Worm (Caenorhabditis elegans) whole organism, young adult: ENCODE measurements around the gene T19D12.4.

Source experiments
- B0261.1 ChIP-seq: sonication (generic microtip); optimal IDR thresholded peaks from 2 replicates; lab custom pipeline; 2016; ENCODE audit warnings: mild to moderate bottlenecking, missing genetic modification characterization, moderate library complexity, missing compliant biosample characterization
- B0336.3 ChIP-seq: fragments of 200-800 bp; sonication (Bioruptor generic); IDR thresholded peaks from 2 replicates; pipeline ENCODE4 v1.3.6; 2022; ENCODE audit warnings: missing genetic modification characterization, missing compliant biosample characterization
- F22D6.2 ChIP-seq: sonication (generic microtip); optimal IDR thresholded peaks from 2 replicates; lab custom pipeline; 2016; ENCODE audit warnings: mild to moderate bottlenecking, missing genetic modification characterization, missing compliant biosample characterization
- F23B12.7 ChIP-seq: sonication (generic microtip); optimal IDR thresholded peaks from 2 replicates; lab custom pipeline; 2017; ENCODE audit warnings: missing genetic modification characterization, mild to moderate bottlenecking, missing compliant biosample characterization, antibody characterized with exemption, moderate library complexity; ENCODE audit not compliant: insufficient read depth
- F33H1.4 ChIP-seq: fragments of 200-800 bp; sonication (Bioruptor generic); IDR thresholded peaks from 2 replicates; pipeline ENCODE4 v1.3.6; 2022; ENCODE audit warnings: missing genetic modification reagents, missing genetic modification characterization, missing compliant biosample characterization
- F39B2.1 ChIP-seq: fragments of 200-800 bp; sonication (Bioruptor generic); IDR thresholded peaks from 2 replicates; pipeline ENCODE4 v1.3.6; 2022; ENCODE audit warnings: missing genetic modification reagents, missing genetic modification characterization, missing compliant biosample characterization
- T07F8.4 ChIP-seq: sonication (generic microtip); optimal IDR thresholded peaks from 2 replicates; lab custom pipeline; 2016; ENCODE audit warnings: mild to moderate bottlenecking, missing genetic modification characterization, moderate library complexity, missing compliant biosample characterization
- T26A5.8 ChIP-seq: sonication (generic microtip); optimal IDR thresholded peaks from 2 replicates; lab custom pipeline; 2016; ENCODE audit warnings: missing genetic modification characterization, missing compliant biosample characterization
- Y53G8AR.9 ChIP-seq: fragments of 200-800 bp; sonication (Bioruptor generic); conservative IDR thresholded peaks from 2 replicates; pipeline ENCODE4 v1.3.6; 2022; ENCODE audit warnings: missing genetic modification reagents, missing genetic modification characterization, missing compliant biosample characterization
- Y67H2A.10 ChIP-seq: fragments of 200-800 bp; sonication (Bioruptor generic); conservative IDR thresholded peaks from 2 replicates; pipeline ENCODE4 v1.3.6; 2022; ENCODE audit warnings: missing genetic modification reagents, missing genetic modification characterization, missing compliant biosample characterization
- Y79H2A.3 ChIP-seq: fragments of 200-800 bp; sonication (Bioruptor generic); conservative IDR thresholded peaks from 2 replicates; pipeline ENCODE4 v1.3.6; 2022; ENCODE audit warnings: missing genetic modification reagents, missing genetic modification characterization, missing compliant biosample characterization
- Y95B8A.8 ChIP-seq: fragments of 200-800 bp; sonication (Bioruptor generic); IDR thresholded peaks from 2 replicates; pipeline ENCODE4 v1.3.6; 2022; ENCODE audit warnings: missing genetic modification reagents, missing genetic modification characterization, missing compliant biosample characterization
- ama-1 ChIP-seq, 3 experiments: fragments of 150-350 bp in 1 of 3; sonication (generic microtip) in 2 of 3; optimal IDR thresholded peaks; 2 replicates each; lab custom pipeline; 2014 to 2018; ENCODE audit warnings: missing biosample characterization in 2 of 3, missing genetic modification characterization in 2 of 3, missing genetic modification reagents in 2 of 3
- atf-7 ChIP-seq: sonication (generic microtip); optimal IDR thresholded peaks from 2 replicates; lab custom pipeline; 2017; ENCODE audit warnings: mild to moderate bottlenecking, missing genetic modification characterization, missing compliant biosample characterization
- attf-6 ChIP-seq: fragments of 200-800 bp; sonication (Bioruptor generic); IDR thresholded peaks from 2 replicates; pipeline ENCODE4 v1.3.6; 2022; ENCODE audit warnings: missing genetic modification reagents, missing genetic modification characterization, missing compliant biosample characterization
- bed-1 ChIP-seq: fragments of 200-800 bp; sonication (Bioruptor generic); IDR thresholded peaks from 2 replicates; pipeline ENCODE4 v1.3.6; 2022; ENCODE audit warnings: missing genetic modification reagents, missing genetic modification characterization, missing compliant biosample characterization
- bed-2 ChIP-seq: fragments of 200-800 bp; sonication (Bioruptor generic); IDR thresholded peaks from 2 replicates; pipeline ENCODE4 v1.3.6; 2022; ENCODE audit warnings: missing genetic modification reagents, missing genetic modification characterization, missing compliant biosample characterization
- cebp-1 ChIP-seq, 2 experiments: fragments of 200-800 bp in 1 of 2; sonication (Bioruptor generic) in 1 of 2; sonication (generic microtip) in 1 of 2; IDR thresholded peaks in 1 of 2; optimal IDR thresholded peaks in 1 of 2; 2 replicates each; pipeline versions ENCODE4 v1.3.6 to Lab custom; 2017 to 2022; ENCODE audit warnings: missing compliant biosample characterization in 2 of 2, missing genetic modification characterization in 2 of 2, mild to moderate bottlenecking in 1 of 2, missing genetic modification reagents in 1 of 2, moderate library complexity in 1 of 2
- ceh-100 ChIP-seq: fragments of 200-800 bp; sonication (Bioruptor generic); IDR thresholded peaks from 2 replicates; pipeline ENCODE4 v1.3.6; 2022; ENCODE audit warnings: missing genetic modification reagents, missing genetic modification characterization, missing compliant biosample characterization
- ceh-27 ChIP-seq: fragments of 200-800 bp; sonication (Bioruptor generic); optimal IDR thresholded peaks from 2 replicates; lab custom pipeline; 2018; ENCODE audit warnings: mild to moderate bottlenecking, missing genetic modification characterization, moderate library complexity, missing compliant biosample characterization
- dox-1 ChIP-seq: fragments of 200-800 bp; sonication (Bioruptor generic); IDR thresholded peaks from 2 replicates; pipeline ENCODE4 v1.3.6; 2022; ENCODE audit warnings: missing genetic modification reagents, missing genetic modification characterization, missing compliant biosample characterization
- fkh-3 ChIP-seq: sonication (generic microtip); optimal IDR thresholded peaks from 2 replicates; lab custom pipeline; 2016; ENCODE audit warnings: mild to moderate bottlenecking, missing genetic modification characterization, missing compliant biosample characterization
- hmg-20 ChIP-seq: fragments of 200-800 bp; sonication (Bioruptor generic); IDR thresholded peaks from 2 replicates; pipeline ENCODE4 v1.3.6; 2022; ENCODE audit warnings: missing genetic modification reagents, missing genetic modification characterization, missing compliant biosample characterization
- hrde-1 ChIP-seq: sonication (generic microtip); optimal IDR thresholded peaks from 2 replicates; lab custom pipeline; 2016; ENCODE audit warnings: missing genetic modification characterization, mild to moderate bottlenecking, missing compliant biosample characterization, moderate library complexity, missing genotype, missing genetic modification reagents, borderline replicate concordance
- lin-40 ChIP-seq: sonication (generic microtip); optimal IDR thresholded peaks from 2 replicates; lab custom pipeline; 2016; ENCODE audit warnings: missing genetic modification characterization, mild to moderate bottlenecking, missing compliant biosample characterization, missing genotype, missing genetic modification reagents
- lsy-27 ChIP-seq: sonication (generic microtip); optimal IDR thresholded peaks from 2 replicates; lab custom pipeline; 2017; ENCODE audit warnings: missing genetic modification characterization, mild to moderate bottlenecking, missing compliant biosample characterization, antibody characterized with exemption, missing genotype, borderline replicate concordance; ENCODE audit not compliant: insufficient read depth
- mes-4 ChIP-seq: sonication (generic microtip); optimal IDR thresholded peaks from 2 replicates; lab custom pipeline; 2016; ENCODE audit warnings: missing genotype, missing genetic modification characterization, missing compliant biosample characterization
- mxl-1 ChIP-seq: sonication (generic microtip); optimal IDR thresholded peaks from 2 replicates; lab custom pipeline; 2016; ENCODE audit warnings: missing genetic modification characterization, missing compliant biosample characterization
- nfya-2 ChIP-seq: fragments of 200-800 bp; sonication (Bioruptor generic); IDR thresholded peaks from 2 replicates; pipeline ENCODE4 v1.3.6; 2022; ENCODE audit warnings: missing genetic modification reagents, missing genetic modification characterization, missing compliant biosample characterization
- nfyb-1 ChIP-seq: fragments of 200-800 bp; sonication (Bioruptor generic); IDR thresholded peaks from 2 replicates; pipeline ENCODE4 v1.3.6; 2022; ENCODE audit warnings: missing genetic modification reagents, missing genetic modification characterization, missing compliant biosample characterization
- nhr-27 ChIP-seq: fragments of 200-800 bp; sonication (Bioruptor generic); optimal IDR thresholded peaks from 2 replicates; lab custom pipeline; 2018; ENCODE audit warnings: mild to moderate bottlenecking, missing genetic modification characterization, moderate library complexity, missing compliant biosample characterization
- pbrm-1 ChIP-seq: fragments of 200-800 bp; sonication (Bioruptor generic); IDR thresholded peaks from 2 replicates; pipeline ENCODE4 v1.3.6; 2022; ENCODE audit warnings: missing genetic modification reagents, missing genetic modification characterization, missing compliant biosample characterization
- sdz-38 ChIP-seq: sonication (generic microtip); optimal IDR thresholded peaks from 2 replicates; lab custom pipeline; 2016; ENCODE audit warnings: missing genotype, missing genetic modification characterization, missing compliant biosample characterization
- tlf-1 ChIP-seq: fragments of 200-800 bp; sonication (Bioruptor generic); optimal IDR thresholded peaks from 2 replicates; lab custom pipeline; 2018; ENCODE audit warnings: mild to moderate bottlenecking, missing genetic modification characterization, missing compliant biosample characterization
- zfh-2 ChIP-seq: fragments of 200-800 bp; sonication (Bioruptor generic); conservative IDR thresholded peaks from 2 replicates; pipeline ENCODE4 v1.3.6; 2022; ENCODE audit warnings: missing genetic modification reagents, missing genetic modification characterization, missing compliant biosample characterization
- ztf-28 ChIP-seq: fragments of 200-800 bp; sonication (Bioruptor generic); IDR thresholded peaks from 2 replicates; pipeline ENCODE4 v1.3.6; 2022; ENCODE audit warnings: missing genetic modification reagents, missing genetic modification characterization, missing compliant biosample characterization

The T19D12.4 gene

DNA sequence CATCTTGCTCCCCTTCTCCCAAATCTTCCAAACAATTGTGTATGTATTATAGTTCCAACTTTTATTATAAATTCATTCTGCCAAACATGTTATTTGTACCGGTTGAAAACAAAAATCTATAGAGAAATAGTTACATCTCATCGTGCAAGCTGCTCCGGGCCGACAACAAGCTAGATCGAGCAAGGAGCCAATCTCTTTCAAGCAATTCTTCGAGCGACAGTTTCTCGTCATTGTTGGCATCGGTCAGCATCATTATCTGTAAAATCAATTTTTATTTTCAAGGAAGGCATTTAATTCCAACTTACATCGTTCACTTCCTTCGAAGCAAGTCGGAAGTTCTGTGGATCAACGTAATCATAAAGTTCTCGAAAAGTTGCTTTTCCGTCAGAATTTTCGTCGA lies 39.9 kb upstream of the T19D12.4 start (continued):
- TF ChIP-seq B0336.3 (GFP tag; lab: Robert Waterston, UW), result peak; percentile 55; the same call in 1 of the 2 replicates
- no peak for TF ChIP-seq atf-7 (tag; lab: Kevin White, UChicago)
- no peak for TF ChIP-seq Y79H2A.3 (GFP tag; lab: Robert Waterston, UW)
- peak; percentile 54 for TF ChIP-seq T26A5.8 (tag; lab: Kevin White, UChicago)
- peak; percentile 26 for TF ChIP-seq hrde-1 (tag; lab: Kevin White, UChicago)
- peak; percentile 72; the same call in 1 of the 2 replicates for TF ChIP-seq nfyb-1 (GFP tag; lab: Robert Waterston, UW)
- TF ChIP-seq tlf-1 (GFP tag; lab: Kevin White, UChicago), result no peak
- no peak for TF ChIP-seq F33H1.4
- no peak for TF ChIP-seq sdz-38 (tag; lab: Kevin White, UChicago)
- no peak for TF ChIP-seq T07F8.4
- TF ChIP-seq zfh-2 (GFP tag; lab: Robert Waterston, UW), result no peak
- TF ChIP-seq mxl-1 (tag; lab: Kevin White, UChicago), result peak; percentile 26
- no peak for TF ChIP-seq attf-6 (GFP tag; lab: Robert Waterston, UW)
- TF ChIP-seq Y67H2A.10 (GFP tag; lab: Robert Waterston, UW), result no peak
- TF ChIP-seq dox-1, result 0 out of 2 replicates have a peak, but pooled peaks have one; percentile 9
- no peak for TF ChIP-seq ztf-28 (GFP tag; lab: Robert Waterston, UW)
- no peak for TF ChIP-seq cebp-1 (GFP tag; IDR thresholded peaks at IDR 0.05; lab: Robert Waterston, UW)
- peak; percentile 46 for TF ChIP-seq cebp-1 (tag; optimal IDR thresholded peaks at IDR 0.05; lab: Kevin White, UChicago)
- no peak for TF ChIP-seq F23B12.7 (tag; lab: Kevin White, UChicago)
- TF ChIP-seq fkh-3, result no peak
- 0 out of 2 replicates have a peak, but pooled peaks have one; percentile 53 for TF ChIP-seq Y95B8A.8 (GFP tag; lab: Robert Waterston, UW)
- TF ChIP-seq mes-4 (tag; lab: Kevin White, UChicago), result no peak
- no peak for TF ChIP-seq lin-40 (tag; lab: Kevin White, UChicago)
- TF ChIP-seq ceh-27, result no peak
- no peak for TF ChIP-seq pbrm-1 (GFP tag; lab: Robert Waterston, UW)
- TF ChIP-seq ceh-100, result no peak
- TF ChIP-seq F39B2.1, result no peak
- no peak for TF ChIP-seq nhr-27 (tag; lab: Kevin White, UChicago)

DNA sequence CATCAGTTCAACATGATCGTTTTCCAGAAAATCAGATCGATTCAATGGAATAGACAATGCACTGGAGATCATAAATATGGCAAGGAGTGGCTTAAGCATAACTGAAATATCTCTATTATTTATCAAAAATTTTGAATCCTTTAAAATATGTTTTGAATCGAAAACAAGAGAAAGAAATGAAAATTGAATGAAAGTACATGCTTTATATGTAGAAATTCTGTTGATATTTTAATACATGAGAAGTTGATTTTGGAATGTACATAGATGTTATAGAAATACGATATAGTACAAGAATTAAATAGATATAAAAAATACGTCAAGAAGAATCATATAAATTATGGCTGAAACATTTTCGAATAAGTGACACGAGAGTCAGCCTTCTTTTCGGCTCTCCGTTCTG lies 38.7 kb upstream of the T19D12.4 start, which contains the start of gene C56C10.9:
C56C10.9 (minus strand) TSS at position 101 of the 400 bp plus-strand sequence.
- TF ChIP-seq fkh-3, result no peak
- no peak for TF ChIP-seq hmg-20 (GFP tag; lab: Robert Waterston, UW)
- no peak for TF ChIP-seq ceh-100
- TF ChIP-seq F22D6.2 (tag; lab: Kevin White, UChicago), result no peak
- TF ChIP-seq bed-2 (GFP tag; lab: Robert Waterston, UW), result no peak
- TF ChIP-seq B0261.1 (tag; lab: Kevin White, UChicago), result no peak
- no peak for TF ChIP-seq Y53G8AR.9 (GFP tag; lab: Robert Waterston, UW)
- TF ChIP-seq cebp-1 (GFP tag; IDR thresholded peaks at IDR 0.05; lab: Robert Waterston, UW), result no peak
- TF ChIP-seq cebp-1 (tag; optimal IDR thresholded peaks at IDR 0.05; lab: Kevin White, UChicago), result no peak
- no peak for TF ChIP-seq lsy-27 (tag; lab: Kevin White, UChicago)
- TF ChIP-seq T07F8.4, result no peak
- TF ChIP-seq nfya-2 (GFP tag; lab: Robert Waterston, UW), result no peak
- no peak for TF ChIP-seq bed-1
- TF ChIP-seq tlf-1 (GFP tag; lab: Kevin White, UChicago), result no peak
- TF ChIP-seq Y95B8A.8 (GFP tag; lab: Robert Waterston, UW), result no peak
- no peak for TF ChIP-seq mes-4 (tag; lab: Kevin White, UChicago)
- TF ChIP-seq ama-1 (optimal IDR thresholded peaks at IDR 0.05; lab: Kevin White, UChicago), result no peak
- TF ChIP-seq ama-1 (GFP tag; optimal IDR thresholded peaks at IDR 0.05; lab: Kevin White, UChicago), result no peak
